Worm (Caenorhabditis elegans) whole organism, L1 larva: ENCODE data around the gene W07G4.8.

Experiments
- C04F5.9 ChIP-seq: sonication (generic microtip); optimal IDR thresholded peaks from 2 replicates; lab custom pipeline; 2016; ENCODE audit warnings: missing genetic modification characterization, missing compliant biosample characterization
- C34B4.2 ChIP-seq: sonication (generic microtip); optimal IDR thresholded peaks from 2 replicates; lab custom pipeline; 2017; ENCODE audit warnings: mild to moderate bottlenecking, missing genetic modification characterization, missing compliant biosample characterization
- aha-1 ChIP-seq: fragments of 150-350 bp; optimal IDR thresholded peaks from 2 replicates; lab custom pipeline; 2014; ENCODE audit warnings: missing biosample characterization, missing genetic modification characterization
- aly-2 ChIP-seq: fragments of 150-350 bp; optimal IDR thresholded peaks from 2 replicates; lab custom pipeline; 2014; ENCODE audit warnings: missing biosample characterization, missing genetic modification characterization
- ama-1 ChIP-seq: fragments of 150-350 bp; optimal IDR thresholded peaks from 2 replicates; lab custom pipeline; 2014
- ceh-8 ChIP-seq: fragments of 200-800 bp; sonication (Bioruptor generic); optimal IDR thresholded peaks from 2 replicates; lab custom pipeline; 2018; ENCODE audit warnings: mild to moderate bottlenecking, missing genetic modification characterization, moderate library complexity, missing compliant biosample characterization
- ceh-82 ChIP-seq, 3 experiments: fragments of 150-350 bp in 1 of 3; sonication (generic microtip) in 2 of 3; optimal IDR thresholded peaks; 2 replicates each; lab custom pipeline; 2014 to 2017; ENCODE audit warnings: missing biosample characterization in 3 of 3, missing genetic modification characterization in 3 of 3
- ceh-88 ChIP-seq: fragments of 200-800 bp; sonication (Bioruptor generic); IDR thresholded peaks from 2 replicates; pipeline ENCODE4 v1.3.6; 2022; ENCODE audit warnings: missing genetic modification characterization, missing compliant biosample characterization
- ceh-90 ChIP-seq: sonication (generic microtip); optimal IDR thresholded peaks from 2 replicates; lab custom pipeline; 2016; ENCODE audit warnings: missing genetic modification characterization, missing compliant biosample characterization
- efl-1 ChIP-seq, 4 experiments: fragments of 150-350 bp; optimal IDR thresholded peaks in 3 of 4; peaks in 1 of 4; 1 replicate in 1 of 4; 2 replicates in 3 of 4; lab custom pipeline; 2014; ENCODE audit warnings: missing biosample characterization in 2 of 4, missing genetic modification characterization in 2 of 4, missing genetic modification reagents in 2 of 4
- efl-3 ChIP-seq: fragments of 200-800 bp; sonication (Bioruptor generic); optimal IDR thresholded peaks from 2 replicates; lab custom pipeline; 2018; ENCODE audit warnings: mild to moderate bottlenecking, missing genetic modification characterization, missing compliant biosample characterization
- egl-13 ChIP-seq: sonication (generic microtip); optimal IDR thresholded peaks from 2 replicates; lab custom pipeline; 2016; ENCODE audit warnings: missing genotype, missing genetic modification reagents, missing genetic modification characterization, missing compliant biosample characterization
- egl-27 ChIP-seq, 2 experiments: fragments of 150-350 bp in 1 of 2; sonication (generic microtip); optimal IDR thresholded peaks; 3 replicates each; lab custom pipeline; 2017 to 2018; ENCODE audit warnings: missing biosample characterization in 2 of 2, missing genetic modification characterization in 2 of 2, missing genetic modification reagents in 2 of 2
- elt-2 ChIP-seq: sonication (generic microtip); optimal IDR thresholded peaks from 2 replicates; lab custom pipeline; 2016; ENCODE audit warnings: missing genetic modification characterization, mild to moderate bottlenecking, inconsistent platforms, missing compliant biosample characterization, missing genetic modification reagents
- elt-3 ChIP-seq, 6 experiments: fragments of 150-350 bp in 1 of 6; sonication (generic microtip); optimal IDR thresholded peaks; 2 replicates each; lab custom pipeline; 2017 to 2018; ENCODE audit warnings: missing biosample characterization in 6 of 6, missing genetic modification characterization in 6 of 6, inconsistent platforms in 1 of 6
- ets-5 ChIP-seq: fragments of 200-800 bp; sonication (Bioruptor generic); IDR thresholded peaks from 2 replicates; pipeline ENCODE4 v1.3.6; 2022; ENCODE audit warnings: missing genetic modification characterization, missing compliant biosample characterization
- fkh-10 ChIP-seq: sonication (generic microtip); optimal IDR thresholded peaks from 2 replicates; lab custom pipeline; 2017; ENCODE audit warnings: missing biosample characterization, missing genetic modification reagents, missing genetic modification characterization
- fkh-8 ChIP-seq: sonication (generic microtip); optimal IDR thresholded peaks from 2 replicates; lab custom pipeline; 2016; ENCODE audit warnings: mild to moderate bottlenecking, missing genetic modification characterization, missing compliant biosample characterization
- hpl-2 ChIP-seq: fragments of 150-350 bp; optimal IDR thresholded peaks from 2 replicates; lab custom pipeline; 2014; ENCODE audit warnings: missing biosample characterization, missing genetic modification reagents, missing genetic modification characterization
- irx-1 ChIP-seq: sonication (generic microtip); optimal IDR thresholded peaks from 2 replicates; lab custom pipeline; 2016; ENCODE audit warnings: missing genetic modification characterization, missing compliant biosample characterization
- isw-1 ChIP-seq: fragments of 200-800 bp; sonication (Bioruptor generic); IDR thresholded peaks from 2 replicates; pipeline ENCODE4 v1.3.6; 2022; ENCODE audit warnings: missing genetic modification characterization, missing compliant biosample characterization
- jun-1 ChIP-seq: fragments of 150-350 bp; optimal IDR thresholded peaks from 2 replicates; lab custom pipeline; 2014; ENCODE audit warnings: missing biosample characterization, missing genetic modification reagents, missing genetic modification characterization
- lin-13 ChIP-seq: fragments of 150-350 bp; optimal IDR thresholded peaks from 2 replicates; lab custom pipeline; 2014; ENCODE audit warnings: missing biosample characterization, missing genetic modification reagents, missing genetic modification characterization
- lin-14 ChIP-seq: fragments of 200-800 bp; sonication (Bioruptor generic); optimal IDR thresholded peaks from 2 replicates; lab custom pipeline; 2018; ENCODE audit warnings: mild to moderate bottlenecking, missing genetic modification characterization, moderate library complexity, missing compliant biosample characterization
- lin-15B ChIP-seq: fragments of 150-350 bp; sonication (generic microtip); optimal IDR thresholded peaks from 3 replicates; lab custom pipeline; 2014; ENCODE audit warnings: missing biosample characterization, missing genetic modification characterization
- lin-35 ChIP-seq, 2 experiments: fragments of 150-350 bp; optimal IDR thresholded peaks; 2 replicates each; lab custom pipeline; 2014; ENCODE audit warnings: missing biosample characterization in 2 of 2, missing genetic modification characterization in 2 of 2, missing genetic modification reagents in 2 of 2
- lin-39 ChIP-seq: fragments of 150-350 bp; optimal IDR thresholded peaks from 2 replicates; lab custom pipeline; 2014; ENCODE audit warnings: missing biosample characterization, missing genetic modification reagents, missing genetic modification characterization
- lir-3 ChIP-seq: sonication (generic microtip); optimal IDR thresholded peaks from 2 replicates; lab custom pipeline; 2016; ENCODE audit warnings: mild to moderate bottlenecking, missing genetic modification characterization, moderate library complexity, missing compliant biosample characterization; ENCODE audit not compliant: poor library complexity
- lsy-2 ChIP-seq, 2 experiments: fragments of 150-350 bp; optimal IDR thresholded peaks; 2 replicates each; lab custom pipeline; 2014; ENCODE audit warnings: missing biosample characterization in 2 of 2, missing genetic modification characterization in 2 of 2
- mef-2 ChIP-seq: fragments of 150-350 bp; optimal IDR thresholded peaks from 2 replicates; lab custom pipeline; 2014; ENCODE audit warnings: missing biosample characterization, missing genetic modification characterization
- mep-1 ChIP-seq: fragments of 150-350 bp; optimal IDR thresholded peaks from 2 replicates; lab custom pipeline; 2014; ENCODE audit warnings: missing biosample characterization, missing genetic modification characterization
- nhr-20 ChIP-seq: sonication (generic microtip); optimal IDR thresholded peaks from 2 replicates; lab custom pipeline; 2016; ENCODE audit warnings: mild to moderate bottlenecking, missing genetic modification characterization, missing compliant biosample characterization
- nhr-47 ChIP-seq: sonication (generic microtip); optimal IDR thresholded peaks from 2 replicates; lab custom pipeline; 2016; ENCODE audit warnings: mild to moderate bottlenecking, missing genetic modification characterization, moderate library complexity, missing compliant biosample characterization
- nhr-71 ChIP-seq: sonication (generic microtip); optimal IDR thresholded peaks from 2 replicates; lab custom pipeline; 2016; ENCODE audit warnings: mild to moderate bottlenecking, missing genetic modification characterization, moderate library complexity, missing compliant biosample characterization
- nhr-84 ChIP-seq: sonication (generic microtip); optimal IDR thresholded peaks from 2 replicates; lab custom pipeline; 2017; ENCODE audit warnings: missing biosample characterization, missing genetic modification characterization
- nhr-85 ChIP-seq: sonication (generic microtip); peaks from one replicate; lab custom pipeline; 2016; ENCODE audit warnings: missing genetic modification characterization, inconsistent platforms, missing compliant biosample characterization
- pag-3 ChIP-seq: sonication (generic microtip); optimal IDR thresholded peaks from 2 replicates; lab custom pipeline; 2017; ENCODE audit warnings: missing genetic modification characterization, mild to moderate bottlenecking, missing compliant biosample characterization, antibody characterized with exemption, borderline replicate concordance; ENCODE audit not compliant: insufficient read depth
- pax-3 ChIP-seq: fragments of 200-800 bp; sonication (Bioruptor generic); optimal IDR thresholded peaks from 2 replicates; lab custom pipeline; 2018; ENCODE audit warnings: mild to moderate bottlenecking, missing genetic modification characterization, moderate library complexity, missing compliant biosample characterization
- rnt-1 ChIP-seq: sonication (generic microtip); optimal IDR thresholded peaks from 2 replicates; lab custom pipeline; 2016; ENCODE audit warnings: mild to moderate bottlenecking, missing genetic modification characterization, moderate library complexity, missing compliant biosample characterization
- skn-1 ChIP-seq: fragments of 150-350 bp; optimal IDR thresholded peaks from 2 replicates; lab custom pipeline; 2014; ENCODE audit warnings: missing biosample characterization, missing genetic modification characterization
- sptf-1 ChIP-seq: fragments of 150-350 bp; optimal IDR thresholded peaks from 2 replicates; lab custom pipeline; 2014; ENCODE audit warnings: missing biosample characterization, missing genetic modification characterization
- sup-37 ChIP-seq: fragments of 200-800 bp; sonication (Bioruptor generic); optimal IDR thresholded peaks from 2 replicates; lab custom pipeline; 2018; ENCODE audit warnings: mild to moderate bottlenecking, missing genetic modification characterization, missing compliant biosample characterization
- unc-130 ChIP-seq: fragments of 150-350 bp; optimal IDR thresholded peaks from 2 replicates; lab custom pipeline; 2017; ENCODE audit warnings: missing biosample characterization, missing genetic modification characterization, inconsistent platforms
- unc-86 ChIP-seq: sonication (generic microtip); optimal IDR thresholded peaks from 2 replicates; lab custom pipeline; 2016; ENCODE audit warnings: missing genetic modification characterization, missing compliant biosample characterization
- unc-98 ChIP-seq: fragments of 200-800 bp; sonication (Bioruptor generic); IDR thresholded peaks from 2 replicates; pipeline ENCODE4 v1.3.6; 2022; ENCODE audit warnings: missing genetic modification characterization, missing compliant biosample characterization
- vab-15 ChIP-seq: sonication (generic microtip); optimal IDR thresholded peaks from 2 replicates; lab custom pipeline; 2017; ENCODE audit warnings: missing genotype, mild to moderate bottlenecking, missing genetic modification characterization, missing compliant biosample characterization
- ztf-11 ChIP-seq, 2 experiments: sonication (generic microtip); optimal IDR thresholded peaks; 2 replicates each; lab custom pipeline; 2016 to 2017; ENCODE audit warnings: missing genetic modification characterization in 2 of 2, missing biosample characterization in 1 of 2, missing compliant biosample characterization in 1 of 2
- ztf-4 ChIP-seq: fragments of 150-350 bp; optimal IDR thresholded peaks from 2 replicates; lab custom pipeline; 2014; ENCODE audit warnings: missing biosample characterization, missing genetic modification characterization

W07G4.8 gene

ce11 chrV:13083751-13084672 is 34.7 kb upstream of the W07G4.8 start:
- TF ChIP-seq irx-1 (tag; lab: Kevin White, UChicago) (no peak), ceh-90 (tag; lab: Kevin White, UChicago) (no peak), lin-35 (GFP tag; optimal IDR thresholded peaks at IDR 0.05; lab: Kevin White, UChicago) (no peak), aha-1 (no peak), efl-1 (optimal IDR thresholded peaks at IDR 0.05; lab: Kevin White, UChicago) (no peak), efl-1 (GFP tag; optimal IDR thresholded peaks at IDR 0.05 in 1 of 2; lab: Kevin White, UChicago) (peak in 1 of 2 experiments; percentile 52), vab-15 (no peak), isw-1 (no peak), elt-3 (tag; optimal IDR thresholded peaks at IDR 0.05; lab: Kevin White, UChicago) (no peak), mef-2 (tag; lab: Kevin White, UChicago) (no peak), efl-3 (GFP tag; lab: Kevin White, UChicago) (no peak), nhr-20 (no peak), nhr-71 (peak; percentile 12), sup-37 (GFP tag; lab: Kevin White, UChicago) (no peak), jun-1 (no peak), ceh-88 (no peak; the same call in 1 of the 2 replicates), lir-3 (tag; lab: Kevin White, UChicago) (no peak), ceh-8 (GFP tag; lab: Kevin White, UChicago) (no peak), lsy-2 (tag; optimal IDR thresholded peaks at IDR 0.05; lab: Kevin White, UChicago) (peak in 1 of 2 experiments; percentile 33), ceh-82 (tag; optimal IDR thresholded peaks at IDR 0.05; lab: Kevin White, UChicago) (peak in 1 of 3 experiments; percentile 32), ets-5 (GFP tag; lab: Robert Waterston, UW) (no peak), egl-27 (tag; optimal IDR thresholded peaks at IDR 0.05; lab: Kevin White, UChicago) (no peak), ama-1 (lab: Kevin White, UChicago) (no peak), fkh-10 (GFP tag; lab: Kevin White, UChicago) (no peak), sptf-1 (tag; lab: Kevin White, UChicago) (no peak), rnt-1 (tag; lab: Kevin White, UChicago) (peak; percentile 8), lin-14 (GFP tag; lab: Kevin White, UChicago) (peak; percentile 69), elt-2 (tag; lab: Kevin White, UChicago) (no peak), pax-3 (peak; percentile 9), pag-3 (tag; lab: Kevin White, UChicago) (no peak), nhr-47 (tag; lab: Kevin White, UChicago) (no peak), C04F5.9 (tag; lab: Kevin White, UChicago) (no peak), nhr-84 (tag; lab: Kevin White, UChicago) (no peak), lin-15B (no peak), egl-13 (tag; lab: Kevin White, UChicago) (no peak)

ce11 chrV:13082442-13083126 is 33.2 kb upstream of the W07G4.8 start, which contains the start of gene C34B4.2:
TSS of gene C34B4.2 (plus strand) at chrV:13083055.
- no peak for TF ChIP-seq efl-3 (GFP tag; lab: Kevin White, UChicago)
- TF ChIP-seq aly-2, result peak; percentile 14
- TF ChIP-seq isw-1, result no peak
- TF ChIP-seq unc-130 (tag; lab: Kevin White, UChicago), result peak; percentile 39
- TF ChIP-seq nhr-71, result peak; percentile 93
- peak; percentile 14; the same call in 1 of the 2 replicates for TF ChIP-seq unc-98 (GFP tag; lab: Robert Waterston, UW)
- TF ChIP-seq lin-13 (GFP tag; lab: Kevin White, UChicago), result peak; percentile 49
- peak; percentile 68 for TF ChIP-seq mep-1 (tag; lab: Kevin White, UChicago)
- TF ChIP-seq nhr-85 (tag; lab: Kevin White, UChicago), result peak; percentile 66
- peak; percentile 8 for TF ChIP-seq fkh-8 (tag; lab: Kevin White, UChicago)
- TF ChIP-seq skn-1 (tag; lab: Kevin White, UChicago), result peak; percentile 11
- no peak for TF ChIP-seq C34B4.2
- TF ChIP-seq lin-39 (tag; lab: Kevin White, UChicago), result peak; percentile 71
- TF ChIP-seq hpl-2 (GFP tag; lab: Kevin White, UChicago), result no peak
- no peak for TF ChIP-seq unc-86 (tag; lab: Kevin White, UChicago)
- TF ChIP-seq efl-1 (optimal IDR thresholded peaks at IDR 0.05; lab: Kevin White, UChicago), result peak; percentile 29 to 55
- TF ChIP-seq efl-1 (GFP tag; optimal IDR thresholded peaks at IDR 0.05 in 1 of 2; lab: Kevin White, UChicago), result peak in 1 of 2 experiments; percentile 48
- TF ChIP-seq ztf-4 (tag; lab: Kevin White, UChicago), result peak; percentile 67
- TF ChIP-seq lsy-2 (tag; optimal IDR thresholded peaks at IDR 0.05; lab: Kevin White, UChicago), result peak; percentile 24 to 68
- TF ChIP-seq rnt-1 (tag; lab: Kevin White, UChicago), result peak; percentile 85
- no peak for TF ChIP-seq ztf-11 (tag; optimal IDR thresholded peaks at IDR 0.05; lab: Kevin White, UChicago)
